Fruit fly (Drosophila melanogaster): ENCODE results near the gene Grip71.

Grip71 gene

dm6 chr2L:18689376-18689775 lies 19.3 kb upstream of the Grip71 start, which contains the start of gene CG10336 (continued):
- TF ChIP-seq Bteb2 (GFP tag; optimal IDR thresholded peaks at IDR 0.05) (no peak), al (GFP tag; IDR thresholded peaks at IDR 0.05) (no peak), CG31365 (tag; optimal IDR thresholded peaks at IDR 0.05) (no peak), CG2116 (GFP tag; optimal IDR thresholded peaks at IDR 0.05) (peak; percentile 60), phol (tag; optimal IDR thresholded peaks at IDR 0.05) (peak; percentile 50), Lhr (GFP tag; optimal IDR thresholded peaks at IDR 0.05) (peak; percentile 9), CG10462 (GFP tag; optimal IDR thresholded peaks at IDR 0.05) (no peak), CG43689 (GFP tag; IDR thresholded peaks at IDR 0.05) (no peak), CG32772 (GFP tag; IDR thresholded peaks at IDR 0.05) (no peak), twi (tag; optimal IDR thresholded peaks at IDR 0.05) (no peak), tio (GFP tag; optimal IDR thresholded peaks at IDR 0.05) (no peak), CG16813 (GFP tag; IDR thresholded peaks at IDR 0.05; ENCODE audit: partially characterized antibody) (peak; percentile 49), CG14860 (GFP tag; IDR thresholded peaks at IDR 0.05; ENCODE audit: partially characterized antibody) (no peak; the same call in 2 of the 3 replicates), sisA (GFP tag; IDR thresholded peaks at IDR 0.05) (no peak), sna (GFP tag; IDR thresholded peaks at IDR 0.05; ENCODE audit: partially characterized antibody) (peak; percentile 38), stc (GFP tag; IDR thresholded peaks at IDR 0.05) (no peak), Optix (GFP tag; IDR thresholded peaks at IDR 0.05) (no peak), gcm (GFP tag; optimal IDR thresholded peaks at IDR 0.05) (no peak), CG4617 (GFP tag; optimal IDR thresholded peaks at IDR 0.05; ENCODE audit: borderline replicate concordance) (peak; percentile 29), E2f2 (GFP tag; IDR thresholded peaks at IDR 0.05) (peak; percentile 91), CG4707 (GFP tag; optimal IDR thresholded peaks at IDR 0.05) (no peak)

dm6 chr2L:18693877-18694723 lies 14.5 kb upstream of the Grip71 start:
- TF ChIP-seq sd (tag; optimal IDR thresholded peaks at IDR 0.05) (peak; percentile 80), E2f1 (GFP tag; IDR thresholded peaks at IDR 0.05) (peak; percentile 55), pnt (GFP tag; optimal IDR thresholded peaks at IDR 0.05) (peak; percentile 38), CG7745 (tag; optimal IDR thresholded peaks at IDR 0.05) (no peak), CG7839 (tag; optimal IDR thresholded peaks at IDR 0.05) (peak; percentile 48), CG10565 (GFP tag; optimal IDR thresholded peaks at IDR 0.05) (no peak), CG13424 (tag; optimal IDR thresholded peaks at IDR 0.05) (peak; percentile 60), CG5180 (GFP tag; optimal IDR thresholded peaks at IDR 0.05) (peak; percentile 28), Nf-YB (GFP tag; optimal IDR thresholded peaks at IDR 0.05) (peak; percentile 3), Sox100B (GFP tag; optimal IDR thresholded peaks at IDR 0.05) (peak; percentile 28), CG6813 (GFP tag; optimal IDR thresholded peaks at IDR 0.05) (peak; percentile 44), Adf1 (GFP tag; IDR thresholded peaks at IDR 0.05) (no peak; the same call in 1 of the 2 replicates), vvl (GFP tag; IDR thresholded peaks at IDR 0.05) (peak; percentile 73), org-1 (GFP tag; optimal IDR thresholded peaks at IDR 0.05) (peak; percentile 68), mirr (GFP tag; optimal IDR thresholded peaks at IDR 0.05) (peak; percentile 74), az2 (GFP tag; optimal IDR thresholded peaks at IDR 0.05) (peak; percentile 44), Hey (tag; optimal IDR thresholded peaks at IDR 0.05) (no peak), CG1602 (GFP tag; optimal IDR thresholded peaks at IDR 0.05) (peak; percentile 39), C15 (GFP tag; IDR thresholded peaks at IDR 0.05) (no peak), CG2202 (tag; optimal IDR thresholded peaks at IDR 0.05) (no peak), Xbp1 (GFP tag; optimal IDR thresholded peaks at IDR 0.05) (peak; percentile 70), bowl (GFP tag; IDR thresholded peaks at IDR 0.05) (no peak), Dfd (GFP tag; optimal IDR thresholded peaks at IDR 0.05) (no peak), CG15073 (GFP tag; optimal IDR thresholded peaks at IDR 0.05) (peak; percentile 7), br (optimal IDR thresholded peaks at IDR 0.05) (no peak), CG32772 (GFP tag; IDR thresholded peaks at IDR 0.05) (peak; percentile 53), CG2889 (GFP tag; IDR thresholded peaks at IDR 0.05) (peak; percentile 63; the same call in 1 of the 3 replicates), crp (GFP tag; optimal IDR thresholded peaks at IDR 0.05) (peak; percentile 43 to 79), nerfin-2 (GFP tag; IDR thresholded peaks at IDR 0.05; ENCODE audit: partially characterized antibody) (no peak)
